Fruit fly (Drosophila melanogaster) whole organism, embryonic: Measurements from ENCODE around the gene Acp29AB.

ENCODE experiments used
- CG12942 ChIP-seq: fragments of 200-800 bp; sonication (Bioruptor generic); optimal IDR thresholded peaks from 3 replicates; lab custom pipeline; 2016; ENCODE audit warnings: missing biosample characterization, missing genetic modification characterization
- CG7357 ChIP-seq: fragments of 200-800 bp; sonication (Bioruptor generic); IDR thresholded peaks from 3 replicates; pipeline ENCODE4 v1.3.6; 2022; ENCODE audit warnings: missing biosample characterization, missing genetic modification characterization
- CG9876 ChIP-seq: fragments of 200-800 bp; sonication (Bioruptor generic); optimal IDR thresholded peaks from 2 replicates; lab custom pipeline; 2016; ENCODE audit warnings: missing biosample characterization, missing genetic modification characterization
- sisA ChIP-seq: fragments of 200-800 bp; sonication (Bioruptor generic); IDR thresholded peaks from 2 replicates; pipeline ENCODE4 v1.3.6; 2022; ENCODE audit warnings: missing biosample characterization, missing genetic modification characterization
- sob ChIP-seq: fragments of 200-800 bp; sonication (Bioruptor generic); IDR thresholded peaks from 2 replicates; pipeline ENCODE4 v1.3.6; 2022; ENCODE audit warnings: missing biosample characterization, missing genetic modification characterization

DNA sequence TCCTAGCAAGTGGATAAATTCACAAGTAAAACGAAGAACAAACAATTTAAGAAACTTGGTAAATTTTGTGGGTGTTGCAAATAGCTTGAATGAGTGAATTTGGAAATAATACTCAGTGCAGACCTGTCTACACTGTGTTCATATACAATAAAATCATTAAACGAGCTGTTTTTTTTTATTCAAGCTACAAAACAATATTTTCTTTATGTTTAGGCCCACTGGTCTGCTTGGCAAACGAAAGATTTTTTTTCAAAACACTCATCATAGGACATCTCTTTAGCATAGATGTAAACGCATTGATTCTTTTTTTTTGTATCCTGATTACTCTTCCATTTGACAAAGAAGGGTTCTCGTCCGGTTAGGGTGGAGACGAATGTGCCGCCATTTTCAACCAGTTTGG lies 724 bp downstream of the Acp29AB start, which contains the start of gene CG42820:
- no peak for TF ChIP-seq CG9876
- no peak for TF ChIP-seq sisA (GFP tag; lab: Robert Waterston, UW)
- TF ChIP-seq CG7357 (GFP tag; lab: Robert Waterston, UW): no peak
- TF ChIP-seq CG12942 (GFP tag; lab: Kevin White, UChicago): no peak
- TF ChIP-seq sob (GFP tag; lab: Robert Waterston, UW): no peak
